Worm (Caenorhabditis elegans) whole organism, mixed stage, embryonic: ENCODE data around the gene try-10.

ENCODE experiments used
- M03D4.4 ChIP-seq: sonication (generic microtip); optimal IDR thresholded peaks from 2 replicates; lab custom pipeline; 2017; ENCODE audit warnings: mild to moderate bottlenecking, missing genetic modification characterization, missing compliant biosample characterization
- elt-3 ChIP-seq: fragments of 150-350 bp; optimal IDR thresholded peaks from 2 replicates; lab custom pipeline; 2014; ENCODE audit warnings: missing biosample characterization, missing genetic modification characterization
- hlh-1 ChIP-seq: fragments of 150-350 bp; optimal IDR thresholded peaks from 2 replicates; lab custom pipeline; 2014; ENCODE audit warnings: missing biosample characterization, missing genetic modification reagents, missing genetic modification characterization
- lin-13 ChIP-seq: fragments of 150-350 bp; optimal IDR thresholded peaks from 2 replicates; lab custom pipeline; 2014; ENCODE audit warnings: missing biosample characterization, missing genetic modification characterization
- nhr-237 ChIP-seq: fragments of 150-350 bp; optimal IDR thresholded peaks from 2 replicates; lab custom pipeline; 2014; ENCODE audit warnings: missing biosample characterization, missing genetic modification characterization
- pha-4 ChIP-seq: fragments of 150-350 bp; optimal IDR thresholded peaks from 2 replicates; lab custom pipeline; 2018; ENCODE audit warnings: missing biosample characterization, missing genetic modification reagents, missing genetic modification characterization
- snpc-4 ChIP-seq: fragments of 150-350 bp; optimal IDR thresholded peaks from 2 replicates; lab custom pipeline; 2014; ENCODE audit warnings: missing biosample characterization, missing genetic modification characterization
- unc-62 ChIP-seq: fragments of 150-350 bp; optimal IDR thresholded peaks from 2 replicates; lab custom pipeline; 2014; ENCODE audit warnings: missing biosample characterization, missing genetic modification reagents, missing genetic modification characterization

DNA sequence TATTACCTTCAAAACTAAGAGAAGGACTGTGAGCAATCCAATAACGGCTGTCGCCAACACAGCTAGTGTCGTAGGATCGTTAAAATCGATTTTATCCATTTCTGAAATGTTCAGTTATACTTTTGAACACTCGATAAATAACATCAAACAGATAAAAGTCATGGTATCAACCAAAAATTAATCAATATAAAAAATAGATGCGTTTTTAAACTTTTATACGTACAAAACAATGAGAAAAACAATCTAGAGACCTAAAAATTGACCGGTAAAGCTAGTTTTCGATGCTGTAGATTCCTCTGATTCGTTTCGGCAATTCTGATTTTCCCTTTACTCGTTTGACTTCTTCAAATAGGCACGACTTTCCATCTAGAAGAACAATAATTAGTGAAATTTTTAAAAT lies 45.9 kb downstream of the try-10 start, which contains the start of gene R186.3:
- TF ChIP-seq elt-3 (tag; lab: Kevin White, UChicago) (no peak), pha-4 (tag; lab: Kevin White, UChicago) (no peak), unc-62 (GFP tag; lab: Kevin White, UChicago) (no peak), snpc-4 (tag; lab: Kevin White, UChicago) (no peak), nhr-237 (tag; lab: Kevin White, UChicago) (no peak), lin-13 (no peak), M03D4.4 (tag; lab: Kevin White, UChicago) (no peak), hlh-1 (tag; lab: Kevin White, UChicago) (no peak)
